Worm (Caenorhabditis elegans): ENCODE results near the gene E02C12.19.
A peak's percentile ranks its signal among the peaks of the same experiment; 100 is the strongest.

E02C12.19 gene

ce11 chrV:9373473-9373872 lies 2.8 kb downstream of the E02C12.19 start, which contains the start of gene E02C12.8:
Gene E02C12.8, minus strand, starts transcription at chrV:9373613.
- no peak for TF ChIP-seq ztf-29 (GFP tag; IDR thresholded peaks at IDR 0.05)
- TF ChIP-seq ref-1 (GFP tag; conservative IDR thresholded peaks at IDR 0.05) = no peak
- no peak for TF ChIP-seq tab-1 (GFP tag; IDR thresholded peaks at IDR 0.05)
- no peak for TF ChIP-seq cog-1 (tag; optimal IDR thresholded peaks at IDR 0.05)
- no peak for TF ChIP-seq klf-2 (GFP tag; conservative IDR thresholded peaks at IDR 0.05)
- TF ChIP-seq T22C8.4 (GFP tag; IDR thresholded peaks at IDR 0.05) = no peak
- TF ChIP-seq med-1 (GFP tag; optimal IDR thresholded peaks at IDR 0.05; ENCODE audit: insufficient read depth) = no peak
- no peak for TF ChIP-seq flt-1 (GFP tag; IDR thresholded peaks at IDR 0.05)
- no peak for TF ChIP-seq ztf-23 (GFP tag; IDR thresholded peaks at IDR 0.05)

- TF ChIP-seq ref-1 (GFP tag; conservative IDR thresholded peaks at IDR 0.05) = no peak
- TF ChIP-seq tab-1 (GFP tag; IDR thresholded peaks at IDR 0.05) = no peak
- no peak for TF ChIP-seq flt-1 (GFP tag; IDR thresholded peaks at IDR 0.05)
- no peak for TF ChIP-seq T22C8.4 (GFP tag; IDR thresholded peaks at IDR 0.05)
- TF ChIP-seq ztf-29 (GFP tag; IDR thresholded peaks at IDR 0.05) = no peak
- TF ChIP-seq ztf-23 (GFP tag; IDR thresholded peaks at IDR 0.05) = no peak
- no peak for TF ChIP-seq med-1 (GFP tag; optimal IDR thresholded peaks at IDR 0.05; ENCODE audit: insufficient read depth)
- no peak for TF ChIP-seq klf-2 (GFP tag; conservative IDR thresholded peaks at IDR 0.05)
- no peak for TF ChIP-seq cog-1 (tag; optimal IDR thresholded peaks at IDR 0.05)
These were observed 5.3 kb downstream of the E02C12.19 start, which contains the start of gene E02C12.6 for ce11 chrV:9370986-9371385. Gene E02C12.6, minus strand, starts transcription at chrV:9371086.

ce11 chrV:9359674-9360073 lies 16.6 kb downstream of the E02C12.19 start, which contains the start of gene gpa-3:
Gene gpa-3, minus strand, starts transcription at chrV:9359774.
- TF ChIP-seq cog-1 (tag; optimal IDR thresholded peaks at IDR 0.05) (no peak), T22C8.4 (GFP tag; IDR thresholded peaks at IDR 0.05) (no peak), ref-1 (GFP tag; conservative IDR thresholded peaks at IDR 0.05) (no peak), tab-1 (GFP tag; IDR thresholded peaks at IDR 0.05) (no peak), med-1 (GFP tag; optimal IDR thresholded peaks at IDR 0.05; ENCODE audit: insufficient read depth) (no peak), flt-1 (GFP tag; IDR thresholded peaks at IDR 0.05) (no peak), ztf-29 (GFP tag; IDR thresholded peaks at IDR 0.05) (no peak), ztf-23 (GFP tag; IDR thresholded peaks at IDR 0.05) (no peak), klf-2 (GFP tag; conservative IDR thresholded peaks at IDR 0.05) (no peak)

ce11 chrV:9356345-9356744 lies 20.0 kb downstream of the E02C12.19 start, which contains the start of gene ttr-49:
Gene ttr-49, minus strand, starts transcription at chrV:9356515.
- TF ChIP-seq ztf-23 (GFP tag; IDR thresholded peaks at IDR 0.05) (no peak), tab-1 (GFP tag; IDR thresholded peaks at IDR 0.05) (no peak), med-1 (GFP tag; optimal IDR thresholded peaks at IDR 0.05; ENCODE audit: insufficient read depth) (no peak), ztf-29 (GFP tag; IDR thresholded peaks at IDR 0.05) (no peak), cog-1 (tag; optimal IDR thresholded peaks at IDR 0.05) (no peak), klf-2 (GFP tag; conservative IDR thresholded peaks at IDR 0.05) (no peak), ref-1 (GFP tag; conservative IDR thresholded peaks at IDR 0.05) (no peak), flt-1 (GFP tag; IDR thresholded peaks at IDR 0.05) (no peak), T22C8.4 (GFP tag; IDR thresholded peaks at IDR 0.05) (no peak)

- TF ChIP-seq tab-1 (GFP tag; IDR thresholded peaks at IDR 0.05) = no peak
- TF ChIP-seq T22C8.4 (GFP tag; IDR thresholded peaks at IDR 0.05) = no peak
- no peak for TF ChIP-seq klf-2 (GFP tag; conservative IDR thresholded peaks at IDR 0.05)
- no peak for TF ChIP-seq flt-1 (GFP tag; IDR thresholded peaks at IDR 0.05)
- TF ChIP-seq ref-1 (GFP tag; conservative IDR thresholded peaks at IDR 0.05) = no peak
- no peak for TF ChIP-seq med-1 (GFP tag; optimal IDR thresholded peaks at IDR 0.05; ENCODE audit: insufficient read depth)
- TF ChIP-seq ztf-23 (GFP tag; IDR thresholded peaks at IDR 0.05) = no peak
- TF ChIP-seq ztf-29 (GFP tag; IDR thresholded peaks at IDR 0.05) = no peak
- TF ChIP-seq cog-1 (tag; optimal IDR thresholded peaks at IDR 0.05) = no peak
These were observed 20.9 kb downstream of the E02C12.19 start, which contains the start of gene ttr-40 for ce11 chrV:9355371-9355770. Gene ttr-40, minus strand, starts transcription at chrV:9355471.

- no peak for TF ChIP-seq med-1 (GFP tag; optimal IDR thresholded peaks at IDR 0.05; ENCODE audit: insufficient read depth)
- no peak for TF ChIP-seq ztf-29 (GFP tag; IDR thresholded peaks at IDR 0.05)
- no peak for TF ChIP-seq klf-2 (GFP tag; conservative IDR thresholded peaks at IDR 0.05)
- no peak for TF ChIP-seq ref-1 (GFP tag; conservative IDR thresholded peaks at IDR 0.05)
- TF ChIP-seq tab-1 (GFP tag; IDR thresholded peaks at IDR 0.05) = no peak
- no peak for TF ChIP-seq T22C8.4 (GFP tag; IDR thresholded peaks at IDR 0.05)
- no peak for TF ChIP-seq flt-1 (GFP tag; IDR thresholded peaks at IDR 0.05)
- no peak for TF ChIP-seq ztf-23 (GFP tag; IDR thresholded peaks at IDR 0.05)
- TF ChIP-seq cog-1 (tag; optimal IDR thresholded peaks at IDR 0.05) = no peak
These were observed 23.4 kb downstream of the E02C12.19 start, which contains the start of gene srx-46 for ce11 chrV:9352947-9353346. Gene srx-46, plus strand, starts transcription at chrV:9353247.

ce11 chrV:9349687-9350086 lies 26.6 kb downstream of the E02C12.19 start, which contains the start of gene srx-47:
Gene srx-47, plus strand, starts transcription at chrV:9349987.
- no peak for TF ChIP-seq T22C8.4 (GFP tag; IDR thresholded peaks at IDR 0.05)
- TF ChIP-seq ref-1 (GFP tag; conservative IDR thresholded peaks at IDR 0.05) = no peak
- TF ChIP-seq ztf-23 (GFP tag; IDR thresholded peaks at IDR 0.05) = no peak
- no peak for TF ChIP-seq klf-2 (GFP tag; conservative IDR thresholded peaks at IDR 0.05)
- no peak for TF ChIP-seq tab-1 (GFP tag; IDR thresholded peaks at IDR 0.05)
- no peak for TF ChIP-seq flt-1 (GFP tag; IDR thresholded peaks at IDR 0.05)
- TF ChIP-seq med-1 (GFP tag; optimal IDR thresholded peaks at IDR 0.05; ENCODE audit: insufficient read depth) = no peak
- TF ChIP-seq cog-1 (tag; optimal IDR thresholded peaks at IDR 0.05) = no peak
- TF ChIP-seq ztf-29 (GFP tag; IDR thresholded peaks at IDR 0.05) = no peak

- TF ChIP-seq cog-1 (tag; optimal IDR thresholded peaks at IDR 0.05) (no peak), ztf-23 (GFP tag; IDR thresholded peaks at IDR 0.05) (no peak), T22C8.4 (GFP tag; IDR thresholded peaks at IDR 0.05) (peak; percentile 91)
These were observed 29.5 kb downstream of the E02C12.19 start, which contains the start of the genes K07B1.7 and try-5 for ce11 chrV:9346804-9347203. Gene K07B1.7, minus strand, starts transcription at chrV:9346962. Gene try-5, plus strand, starts transcription at chrV:9347044.

- no peak; the same call in 1 of the 2 replicates for TF ChIP-seq tab-1 (GFP tag; IDR thresholded peaks at IDR 0.05)
- 0 out of 2 replicates have a peak, but pooled peaks have one; percentile 14 for TF ChIP-seq klf-2 (GFP tag; conservative IDR thresholded peaks at IDR 0.05)
- peak; percentile 100 for TF ChIP-seq cog-1 (tag; optimal IDR thresholded peaks at IDR 0.05)
- TF ChIP-seq ztf-23 (GFP tag; IDR thresholded peaks at IDR 0.05) = peak; percentile 87
- peak; percentile 86; the same call in 1 of the 2 replicates for TF ChIP-seq ref-1 (GFP tag; conservative IDR thresholded peaks at IDR 0.05)
- TF ChIP-seq med-1 (GFP tag; optimal IDR thresholded peaks at IDR 0.05; ENCODE audit: insufficient read depth) = no peak
- TF ChIP-seq T22C8.4 (GFP tag; IDR thresholded peaks at IDR 0.05) = 0 out of 2 replicates have a peak, but pooled peaks have one; percentile 15
- peak; percentile 90 for TF ChIP-seq flt-1 (GFP tag; IDR thresholded peaks at IDR 0.05)
- peak; percentile 77 for TF ChIP-seq ztf-29 (GFP tag; IDR thresholded peaks at IDR 0.05)
These were observed 32.4 kb downstream of the E02C12.19 start, which contains the start of gene tos-1 for ce11 chrV:9343629-9344624. Gene tos-1, minus strand, starts transcription at chrV:9344203.
